Fruit fly (Drosophila melanogaster) whole organism, embryonic: Measurements from ENCODE around the gene Cyp1.

Experiments used
- Atf6 ChIP-seq: fragments of 200-800 bp; sonication (Bioruptor generic); IDR thresholded peaks from 2 replicates; pipeline ENCODE4 v1.3.6; 2022; ENCODE audit warnings: missing biosample characterization, missing genetic modification characterization
- CG11093 ChIP-seq: fragments of 200-800 bp; sonication (Bioruptor generic); IDR thresholded peaks from 3 replicates; pipeline ENCODE4 v1.3.6; 2022; ENCODE audit warnings: missing biosample characterization, missing genetic modification characterization
- CG11723 ChIP-seq: fragments of 200-800 bp; sonication (Bioruptor generic); optimal IDR thresholded peaks from 2 replicates; lab custom pipeline; 2017; ENCODE audit warnings: missing biosample characterization, mild to moderate bottlenecking, missing genetic modification characterization
- CG12942 ChIP-seq: fragments of 200-800 bp; sonication (Bioruptor generic); optimal IDR thresholded peaks from 3 replicates; lab custom pipeline; 2016; ENCODE audit warnings: missing biosample characterization, missing genetic modification characterization
- CG14014 ChIP-seq: fragments of 200-800 bp; sonication (Bioruptor generic); IDR thresholded peaks from 2 replicates; pipeline ENCODE4 v1.3.6; 2022; ENCODE audit warnings: missing biosample characterization, missing genetic modification characterization
- CG14710 ChIP-seq: fragments of 200-800 bp; sonication (Bioruptor generic); optimal IDR thresholded peaks from 3 replicates; lab custom pipeline; 2019; ENCODE audit warnings: missing biosample characterization, mild to moderate bottlenecking, missing genetic modification characterization, moderate library complexity
- CG14965 ChIP-seq: fragments of 200-800 bp; sonication (Bioruptor generic); optimal IDR thresholded peaks from 2 replicates; lab custom pipeline; 2016; ENCODE audit warnings: missing biosample characterization, missing genetic modification characterization, borderline replicate concordance
- CG15011 ChIP-seq: fragments of 200-800 bp; sonication (Bioruptor generic); optimal IDR thresholded peaks from 3 replicates; lab custom pipeline; 2018; ENCODE audit warnings: missing biosample characterization, mild to moderate bottlenecking, missing genetic modification characterization
- CG15269 ChIP-seq: fragments of 200-800 bp; sonication (Bioruptor generic); optimal IDR thresholded peaks from 2 replicates; lab custom pipeline; 2018; ENCODE audit warnings: missing biosample characterization, mild to moderate bottlenecking, missing genetic modification characterization, moderate library complexity
- CG1602 ChIP-seq: fragments of 200-800 bp; sonication (Bioruptor generic); optimal IDR thresholded peaks from 3 replicates; lab custom pipeline; 2016; ENCODE audit warnings: missing biosample characterization, missing genetic modification characterization
- CG16779 ChIP-seq: fragments of 200-800 bp; sonication (Bioruptor generic); IDR thresholded peaks from 2 replicates; pipeline ENCODE4 v1.3.6; 2022; ENCODE audit warnings: missing biosample characterization, missing genetic modification characterization
- CG17612 ChIP-seq: fragments of 200-800 bp; sonication (Bioruptor generic); IDR thresholded peaks from 2 replicates; pipeline ENCODE4 v1.3.6; 2022; ENCODE audit warnings: missing biosample characterization, missing genetic modification characterization
- CG18262 ChIP-seq: fragments of 200-800 bp; optimal IDR thresholded peaks from 3 replicates; lab custom pipeline; 2019; ENCODE audit warnings: missing biosample characterization, mild to moderate bottlenecking, missing genetic modification characterization, moderate library complexity
- CG18476 ChIP-seq: fragments of 200-800 bp; sonication (Bioruptor generic); optimal IDR thresholded peaks from 2 replicates; lab custom pipeline; 2016; ENCODE audit warnings: missing biosample characterization, mild to moderate bottlenecking, missing genetic modification characterization
- CG3163 ChIP-seq: fragments of 200-800 bp; sonication (Bioruptor generic); optimal IDR thresholded peaks from 3 replicates; lab custom pipeline; 2016; ENCODE audit warnings: missing biosample characterization, missing genetic modification characterization
- CG32772 ChIP-seq: fragments of 200-800 bp; sonication (Bioruptor generic); IDR thresholded peaks from 2 replicates; pipeline ENCODE4 v1.3.6; 2022; ENCODE audit warnings: missing biosample characterization, missing genetic modification characterization
- CG4282 ChIP-seq: fragments of 200-800 bp; sonication (Bioruptor generic); optimal IDR thresholded peaks from 2 replicates; lab custom pipeline; 2016; ENCODE audit warnings: missing biosample characterization, missing genetic modification characterization
- CG6654 ChIP-seq: fragments of 200-800 bp; sonication (Bioruptor generic); optimal IDR thresholded peaks from 2 replicates; lab custom pipeline; 2017; ENCODE audit warnings: missing biosample characterization, mild to moderate bottlenecking, missing genetic modification characterization
- CG9609 ChIP-seq: fragments of 200-800 bp; sonication (Bioruptor generic); optimal IDR thresholded peaks from 3 replicates; lab custom pipeline; 2016; ENCODE audit warnings: missing biosample characterization, missing genetic modification characterization
- CHES-1-like ChIP-seq: fragments of 200-800 bp; sonication (Bioruptor generic); optimal IDR thresholded peaks from 2 replicates; lab custom pipeline; 2016; ENCODE audit warnings: missing biosample characterization, missing genetic modification characterization
- D ChIP-seq, 2 experiments: fragments of 200-800 bp in 1 of 2; fragments of >200 bp in 1 of 2; sonication (Bioruptor generic) in 1 of 2; optimal IDR thresholded peaks; 2 replicates in 1 of 2; 3 replicates in 1 of 2; lab custom pipeline; 2017; ENCODE audit warnings: mild to moderate bottlenecking in 1 of 2, missing biosample characterization in 1 of 2, missing genetic modification characterization in 1 of 2, missing genetic modification reagents in 1 of 2
- D19A ChIP-seq: fragments of 200-800 bp; optimal IDR thresholded peaks from 3 replicates; lab custom pipeline; 2019; ENCODE audit warnings: missing biosample characterization, mild to moderate bottlenecking, missing genetic modification characterization, moderate library complexity
- Deaf1 ChIP-seq: fragments of 200-800 bp; optimal IDR thresholded peaks from 3 replicates; lab custom pipeline; 2019; ENCODE audit warnings: missing biosample characterization, mild to moderate bottlenecking, missing genetic modification characterization, moderate library complexity
- Doc3 ChIP-seq: fragments of 200-800 bp; sonication (Bioruptor generic); IDR thresholded peaks from 3 replicates; pipeline ENCODE4 v1.3.6; 2022; ENCODE audit warnings: missing biosample characterization, missing genetic modification characterization; ENCODE audit not compliant: partially characterized antibody
- H2.0 ChIP-seq: fragments of 200-800 bp; sonication (Bioruptor generic); IDR thresholded peaks from 2 replicates; pipeline ENCODE4 v1.3.6; 2022; ENCODE audit warnings: missing biosample characterization, missing genetic modification characterization
- HLH4C ChIP-seq: fragments of 200-800 bp; sonication (Bioruptor generic); IDR thresholded peaks from 3 replicates; pipeline ENCODE4 v1.3.6; 2022; ENCODE audit warnings: missing biosample characterization, missing genetic modification characterization; ENCODE audit not compliant: partially characterized antibody
- Mad ChIP-seq: fragments of 200-800 bp; sonication (Bioruptor generic); optimal IDR thresholded peaks from 2 replicates; lab custom pipeline; 2016; ENCODE audit warnings: missing biosample characterization, missing genetic modification characterization
- Myb ChIP-seq: fragments of 200-800 bp; sonication (Bioruptor generic); optimal IDR thresholded peaks from 2 replicates; lab custom pipeline; 2016; ENCODE audit warnings: missing biosample characterization, missing genetic modification characterization
- Sry-δ ChIP-seq: fragments of 200-800 bp; sonication (Bioruptor generic); optimal IDR thresholded peaks from 2 replicates; lab custom pipeline; 2016; ENCODE audit warnings: missing biosample characterization, missing genetic modification characterization
- Ssrp ChIP-seq: fragments of 200-800 bp; sonication (Bioruptor generic); optimal IDR thresholded peaks from 2 replicates; lab custom pipeline; 2018; ENCODE audit warnings: missing biosample characterization, mild to moderate bottlenecking, missing genetic modification characterization, moderate library complexity
- YL-1 ChIP-seq: fragments of 200-800 bp; sonication (Bioruptor generic); optimal IDR thresholded peaks from 3 replicates; lab custom pipeline; 2017; ENCODE audit warnings: missing biosample characterization, mild to moderate bottlenecking, missing genetic modification characterization
- al ChIP-seq: fragments of 200-800 bp; sonication (Bioruptor generic); IDR thresholded peaks from 2 replicates; pipeline ENCODE4 v1.3.6; 2022; ENCODE audit warnings: missing biosample characterization, missing genetic modification characterization
- amos ChIP-seq: fragments of 200-800 bp; sonication (Bioruptor generic); IDR thresholded peaks from 2 replicates; pipeline ENCODE4 v1.3.6; 2022; ENCODE audit warnings: missing biosample characterization, missing genetic modification characterization; ENCODE audit not compliant: partially characterized antibody
- dan ChIP-seq: fragments of 200-800 bp; sonication (Bioruptor generic); IDR thresholded peaks from 2 replicates; pipeline ENCODE4 v1.3.6; 2022; ENCODE audit warnings: missing biosample characterization, missing genetic modification characterization
- ems ChIP-seq: fragments of 200-800 bp; sonication (Bioruptor generic); optimal IDR thresholded peaks from 3 replicates; lab custom pipeline; 2016; ENCODE audit warnings: missing biosample characterization, missing genetic modification characterization
- en ChIP-seq: fragments of 200-800 bp; sonication (Bioruptor generic); optimal IDR thresholded peaks from 2 replicates; lab custom pipeline; 2016; ENCODE audit warnings: missing biosample characterization, missing genetic modification characterization
- grau ChIP-seq: fragments of 200-800 bp; optimal IDR thresholded peaks from 3 replicates; lab custom pipeline; 2019; ENCODE audit warnings: missing biosample characterization, mild to moderate bottlenecking, missing genetic modification characterization, moderate library complexity
- gt ChIP-seq: fragments of 200-800 bp; sonication (Bioruptor generic); IDR thresholded peaks from 2 replicates; pipeline ENCODE4 v1.3.6; 2022; ENCODE audit warnings: missing biosample characterization, missing genetic modification characterization
- her ChIP-seq: fragments of 200-800 bp; sonication (Bioruptor generic); optimal IDR thresholded peaks from 2 replicates; lab custom pipeline; 2016; ENCODE audit warnings: missing biosample characterization, missing genetic modification characterization
- insv ChIP-seq, 2 experiments: fragments of 200-800 bp; sonication (Bioruptor generic); optimal IDR thresholded peaks; 3 replicates each; lab custom pipeline; 2016 to 2018; ENCODE audit warnings: missing biosample characterization in 2 of 2, missing genetic modification characterization in 2 of 2
- inv ChIP-seq: fragments of 200-800 bp; sonication (Bioruptor generic); IDR thresholded peaks from 2 replicates; pipeline ENCODE4 v1.3.6; 2022; ENCODE audit warnings: missing biosample characterization, missing genetic modification characterization; ENCODE audit not compliant: partially characterized antibody
- klu ChIP-seq: fragments of 200-800 bp; sonication (Bioruptor generic); IDR thresholded peaks from 2 replicates; pipeline ENCODE4 v1.3.6; 2022; ENCODE audit warnings: missing biosample characterization, missing genetic modification characterization
- kni ChIP-seq: fragments of 200-800 bp; sonication (Bioruptor generic); optimal IDR thresholded peaks from 3 replicates; lab custom pipeline; 2017; ENCODE audit warnings: mild to moderate bottlenecking, missing biosample characterization, missing genetic modification reagents, missing genetic modification characterization
- lmd ChIP-seq: fragments of 200-800 bp; sonication (Bioruptor generic); IDR thresholded peaks from 2 replicates; pipeline ENCODE4 v1.3.6; 2022; ENCODE audit warnings: missing biosample characterization, missing genetic modification characterization
- odd ChIP-seq: fragments of 200-800 bp; sonication (Bioruptor generic); optimal IDR thresholded peaks from 2 replicates; lab custom pipeline; 2017; ENCODE audit warnings: missing biosample characterization, mild to moderate bottlenecking, missing genetic modification characterization
- psq ChIP-seq: fragments of 200-800 bp; sonication (Bioruptor generic); optimal IDR thresholded peaks from 2 replicates; lab custom pipeline; 2017; ENCODE audit warnings: missing biosample characterization, missing genetic modification characterization
- shn ChIP-seq: fragments of 200-800 bp; sonication (Bioruptor generic); optimal IDR thresholded peaks from 3 replicates; lab custom pipeline; 2016; ENCODE audit warnings: missing biosample characterization, missing genetic modification characterization
- slbo ChIP-seq: fragments of 200-800 bp; sonication (Bioruptor generic); IDR thresholded peaks from 2 replicates; pipeline ENCODE4 v1.3.6; 2022; ENCODE audit warnings: missing biosample characterization, missing genetic modification characterization
- zen ChIP-seq: fragments of 200-800 bp; sonication (Bioruptor generic); optimal IDR thresholded peaks from 3 replicates; lab custom pipeline; 2018; ENCODE audit warnings: missing biosample characterization, mild to moderate bottlenecking, missing genetic modification characterization, moderate library complexity

Gene Cyp1

DNA sequence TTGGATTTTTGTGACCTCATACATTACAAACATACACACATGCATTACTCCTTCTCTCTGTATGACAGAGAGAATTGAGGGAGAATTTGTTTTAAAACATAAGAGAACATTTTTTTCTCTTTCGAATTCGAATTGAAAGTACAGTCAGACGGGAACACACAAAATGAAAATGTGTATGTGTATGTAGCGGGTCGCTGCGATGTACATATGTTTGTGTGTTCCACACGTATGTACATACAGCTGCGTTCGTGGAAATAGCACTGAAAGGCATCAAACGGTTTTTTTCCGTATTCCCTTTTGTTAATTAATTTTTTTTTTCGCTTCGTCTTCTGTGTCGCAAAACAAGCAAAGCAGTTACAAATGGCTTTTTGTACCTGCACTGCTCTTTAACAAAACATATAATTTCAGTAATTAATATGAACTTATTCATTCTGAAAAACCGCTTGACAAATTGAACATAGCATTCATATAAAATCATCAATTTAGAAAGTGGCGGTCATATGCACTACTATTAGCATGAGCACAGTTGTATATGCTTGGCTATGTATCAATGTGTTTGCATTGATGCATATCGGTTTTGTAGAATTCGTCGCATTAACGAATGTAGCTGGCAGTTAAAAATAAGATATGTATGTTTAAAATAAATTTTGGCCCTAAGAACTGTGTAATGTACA lies 12.6 kb upstream of the Cyp1 start (continued):
- TF ChIP-seq slbo (peak; percentile 90), CHES-1-like (GFP tag; lab: Kevin White, UChicago) (peak; percentile 95), kni (GFP tag; lab: Kevin White, UChicago) (peak; percentile 94), her (GFP tag; lab: Kevin White, UChicago) (peak; percentile 91), HLH4C (no peak), gt (peak; percentile 84), CG11093 (GFP tag; lab: Robert Waterston, UW) (peak; percentile 93), al (GFP tag; lab: Robert Waterston, UW) (peak; percentile 90), CG14014 (GFP tag; lab: Robert Waterston, UW) (peak; percentile 89), CG32772 (peak; percentile 91), klu (GFP tag; lab: Robert Waterston, UW) (peak; percentile 84), CG14965 (GFP tag; lab: Kevin White, UChicago) (peak; percentile 71), CG3163 (GFP tag; lab: Kevin White, UChicago) (peak; percentile 98), CG12942 (peak; percentile 89), psq (GFP tag; lab: Kevin White, UChicago) (peak; percentile 76), Mad (GFP tag; lab: Kevin White, UChicago) (peak; percentile 94), CG6654 (GFP tag; lab: Kevin White, UChicago) (peak; percentile 86), en (GFP tag; lab: Kevin White, UChicago) (peak; percentile 91), Doc3 (GFP tag; lab: Robert Waterston, UW) (no peak), Atf6 (GFP tag; lab: Robert Waterston, UW) (peak; percentile 94), CG18262 (tag; lab: Kevin White, UChicago) (peak; percentile 98), CG11723 (peak; percentile 94), D19A (tag; lab: Kevin White, UChicago) (peak; percentile 95), ems (peak; percentile 93), insv (GFP tag; optimal IDR thresholded peaks at IDR 0.05; lab: Kevin White, UChicago) (peak; percentile 18 to 77), Sry-δ (GFP tag; lab: Kevin White, UChicago) (peak; percentile 49), H2.0 (peak; percentile 79), D (optimal IDR thresholded peaks at IDR 0.05; lab: Kevin White, UChicago) (no peak), D (GFP tag; optimal IDR thresholded peaks at IDR 0.05; lab: Kevin White, UChicago) (peak; percentile 96), CG15269 (peak; percentile 97), inv (GFP tag; lab: Robert Waterston, UW) (no peak), odd (GFP tag; lab: Kevin White, UChicago) (peak; percentile 97), Ssrp (tag; lab: Kevin White, UChicago) (peak; percentile 96), shn (GFP tag; lab: Kevin White, UChicago) (peak; percentile 94), CG4282 (GFP tag; lab: Kevin White, UChicago) (peak; percentile 70), CG9609 (peak; percentile 93), CG1602 (GFP tag; lab: Kevin White, UChicago) (peak; percentile 91), dan (GFP tag; lab: Robert Waterston, UW) (no peak), grau (tag; lab: Kevin White, UChicago) (peak; percentile 96), CG17612 (peak; percentile 63), CG14710 (tag; lab: Kevin White, UChicago) (peak; percentile 96), CG18476 (GFP tag; lab: Kevin White, UChicago) (peak; percentile 96), amos (GFP tag; lab: Robert Waterston, UW) (no peak), YL-1 (GFP tag; lab: Kevin White, UChicago) (peak; percentile 91), zen (tag; lab: Kevin White, UChicago) (peak; percentile 94), CG15011 (GFP tag; lab: Kevin White, UChicago) (peak; percentile 95), CG16779 (GFP tag; lab: Robert Waterston, UW) (0 out of 2 replicates have a peak, but pooled peaks have one; percentile 45), Deaf1 (peak; percentile 76), Myb (GFP tag; lab: Kevin White, UChicago) (peak; percentile 85), lmd (GFP tag; lab: Robert Waterston, UW) (peak; percentile 95)
